Fruit fly (Drosophila melanogaster) whole organism, embryonic: ENCODE measurements around the gene CG8128.
A peak's percentile ranks its signal among the peaks of the same experiment; 100 is the strongest.

Experiments used
- CG11247 ChIP-seq: fragments of 200-800 bp; sonication (Bioruptor generic); IDR thresholded peaks from 2 replicates; pipeline ENCODE4 v1.3.6; 2022; ENCODE audit warnings: missing biosample characterization, missing genetic modification characterization
- CG12219 ChIP-seq: fragments of 200-800 bp; sonication (Bioruptor generic); optimal IDR thresholded peaks from 3 replicates; lab custom pipeline; 2018; ENCODE audit warnings: missing biosample characterization, mild to moderate bottlenecking, missing genetic modification characterization
- CG12299 ChIP-seq: fragments of 200-800 bp; sonication (Bioruptor generic); optimal IDR thresholded peaks from 2 replicates; lab custom pipeline; 2018; ENCODE audit warnings: missing biosample characterization, mild to moderate bottlenecking, missing genetic modification characterization
- CG14860 ChIP-seq: fragments of 200-800 bp; sonication (Bioruptor generic); IDR thresholded peaks from 3 replicates; pipeline ENCODE4 v1.3.6; 2022; ENCODE audit warnings: missing biosample characterization, missing genetic modification characterization; ENCODE audit not compliant: partially characterized antibody
- CG16813 ChIP-seq: fragments of 200-800 bp; sonication (Bioruptor generic); IDR thresholded peaks from 3 replicates; pipeline ENCODE4 v1.3.6; 2022; ENCODE audit warnings: missing biosample characterization, missing genetic modification characterization; ENCODE audit not compliant: partially characterized antibody
- CG17568 ChIP-seq: fragments of 200-800 bp; sonication (Bioruptor generic); optimal IDR thresholded peaks from 2 replicates; lab custom pipeline; 2018; ENCODE audit warnings: missing biosample characterization, mild to moderate bottlenecking, missing genetic modification characterization, moderate library complexity
- CG17829 ChIP-seq: fragments of 200-800 bp; optimal IDR thresholded peaks from 2 replicates; lab custom pipeline; 2019; ENCODE audit warnings: missing biosample characterization, mild to moderate bottlenecking, missing genetic modification characterization, moderate library complexity
- CG1832 ChIP-seq: fragments of 200-800 bp; sonication (Bioruptor generic); optimal IDR thresholded peaks from 2 replicates; lab custom pipeline; 2017; ENCODE audit warnings: missing biosample characterization, mild to moderate bottlenecking, missing genetic modification characterization, inconsistent platforms
- CG2116 ChIP-seq: fragments of 200-800 bp; sonication (Bioruptor generic); optimal IDR thresholded peaks from 3 replicates; lab custom pipeline; 2018; ENCODE audit warnings: missing biosample characterization, mild to moderate bottlenecking, missing genetic modification characterization
- CG2875 ChIP-seq: fragments of 200-800 bp; sonication (Bioruptor generic); optimal IDR thresholded peaks from 2 replicates; lab custom pipeline; 2017; ENCODE audit warnings: missing biosample characterization, mild to moderate bottlenecking, missing genetic modification characterization, missing genetic modification reagents
- CG30403 ChIP-seq: fragments of 200-800 bp; sonication (Bioruptor generic); optimal IDR thresholded peaks from 3 replicates; lab custom pipeline; 2016; ENCODE audit warnings: missing biosample characterization, missing genetic modification characterization
- CG3726 ChIP-seq: fragments of 200-800 bp; sonication (Bioruptor generic); IDR thresholded peaks from 3 replicates; pipeline ENCODE4, ENCODE4 v1.3.6; 2022; ENCODE audit warnings: missing biosample characterization, missing genetic modification characterization
- CG3995 ChIP-seq: fragments of 200-800 bp; sonication (Bioruptor generic); optimal IDR thresholded peaks from 3 replicates; lab custom pipeline; 2016; ENCODE audit warnings: missing biosample characterization, missing genetic modification characterization
- CG43689 ChIP-seq: fragments of 200-800 bp; sonication (Bioruptor generic); IDR thresholded peaks from 2 replicates; pipeline ENCODE4 v1.3.6; 2022; ENCODE audit warnings: missing biosample characterization, missing genetic modification characterization
- CG5953 ChIP-seq: fragments of 200-800 bp; sonication (Bioruptor generic); IDR thresholded peaks from 2 replicates; pipeline ENCODE4 v1.3.6; 2022; ENCODE audit warnings: missing biosample characterization, missing genetic modification characterization
- CG7963 ChIP-seq: fragments of 200-800 bp; sonication (Bioruptor generic); IDR thresholded peaks from 3 replicates; pipeline ENCODE4 v1.3.6; 2022; ENCODE audit warnings: missing biosample characterization, missing genetic modification characterization; ENCODE audit not compliant: partially characterized antibody
- CG9609 ChIP-seq: fragments of 200-800 bp; sonication (Bioruptor generic); optimal IDR thresholded peaks from 3 replicates; lab custom pipeline; 2016; ENCODE audit warnings: missing biosample characterization, missing genetic modification characterization
- Dbx ChIP-seq: fragments of 200-800 bp; sonication (Bioruptor generic); IDR thresholded peaks from 3 replicates; pipeline ENCODE4 v1.3.6; 2022; ENCODE audit warnings: missing biosample characterization, missing genetic modification characterization
- Dll ChIP-seq: fragments of 200-800 bp; sonication (Bioruptor generic); IDR thresholded peaks from 4 replicates; pipeline ENCODE4 v1.3.6; 2022; ENCODE audit warnings: missing biosample characterization, missing genetic modification characterization; ENCODE audit not compliant: partially characterized antibody
- Doc3 ChIP-seq: fragments of 200-800 bp; sonication (Bioruptor generic); IDR thresholded peaks from 3 replicates; pipeline ENCODE4 v1.3.6; 2022; ENCODE audit warnings: missing biosample characterization, missing genetic modification characterization; ENCODE audit not compliant: partially characterized antibody
- Dp ChIP-seq: fragments of 200-800 bp; sonication (Bioruptor generic); optimal IDR thresholded peaks from 2 replicates; lab custom pipeline; 2018; ENCODE audit warnings: missing biosample characterization, mild to moderate bottlenecking, missing genetic modification characterization, moderate library complexity
- Dref ChIP-seq: fragments of 200-800 bp; sonication (Bioruptor generic); IDR thresholded peaks from 2 replicates; pipeline ENCODE4 v1.3.6; 2022; ENCODE audit warnings: missing biosample characterization, missing genetic modification characterization
- HLH4C ChIP-seq: fragments of 200-800 bp; sonication (Bioruptor generic); IDR thresholded peaks from 3 replicates; pipeline ENCODE4 v1.3.6; 2022; ENCODE audit warnings: missing biosample characterization, missing genetic modification characterization; ENCODE audit not compliant: partially characterized antibody
- Hr3 ChIP-seq: fragments of 200-800 bp; sonication (Bioruptor generic); optimal IDR thresholded peaks from 3 replicates; lab custom pipeline; 2016; ENCODE audit warnings: missing biosample characterization, missing genetic modification characterization
- Hsf ChIP-seq: fragments of 200-800 bp; sonication (Bioruptor generic); optimal IDR thresholded peaks from 3 replicates; lab custom pipeline; 2016; ENCODE audit warnings: missing biosample characterization, missing genetic modification characterization
- MBD-R2 ChIP-seq: fragments of 200-800 bp; sonication (Bioruptor generic); IDR thresholded peaks from 2 replicates; pipeline ENCODE4 v1.3.6; 2022; ENCODE audit warnings: missing biosample characterization, missing genetic modification characterization
- Med ChIP-seq: fragments of 200-800 bp; sonication (Bioruptor generic); peaks from one replicate; lab custom pipeline; 2016; ENCODE audit warnings: missing biosample characterization, missing genetic modification characterization, mild to moderate bottlenecking, inconsistent platforms, moderate library complexity
- Myb ChIP-seq: fragments of 200-800 bp; sonication (Bioruptor generic); optimal IDR thresholded peaks from 2 replicates; lab custom pipeline; 2016; ENCODE audit warnings: missing biosample characterization, missing genetic modification characterization
- Opbp ChIP-seq: fragments of 200-800 bp; sonication (Bioruptor generic); IDR thresholded peaks from 3 replicates; pipeline ENCODE4 v1.3.6; 2022; ENCODE audit warnings: missing biosample characterization, missing genetic modification characterization; ENCODE audit not compliant: partially characterized antibody
- PHDP ChIP-seq: fragments of 200-800 bp; sonication (Bioruptor generic); optimal IDR thresholded peaks from 3 replicates; lab custom pipeline; 2018; ENCODE audit warnings: missing biosample characterization, mild to moderate bottlenecking, missing genetic modification characterization, moderate library complexity
- Scr ChIP-seq: fragments of 200-800 bp; sonication (Bioruptor generic); IDR thresholded peaks from 2 replicates; pipeline ENCODE4 v1.3.6; 2022; ENCODE audit warnings: missing biosample characterization, missing genetic modification characterization; ENCODE audit not compliant: partially characterized antibody
- YL-1 ChIP-seq: fragments of 200-800 bp; sonication (Bioruptor generic); optimal IDR thresholded peaks from 3 replicates; lab custom pipeline; 2017; ENCODE audit warnings: missing biosample characterization, mild to moderate bottlenecking, missing genetic modification characterization
- ato ChIP-seq: fragments of 200-800 bp; sonication (Bioruptor generic); IDR thresholded peaks from 2 replicates; pipeline ENCODE4 v1.3.6; 2022; ENCODE audit warnings: missing biosample characterization, missing genetic modification characterization; ENCODE audit not compliant: partially characterized antibody
- bbx ChIP-seq: fragments of 200-800 bp; sonication (Bioruptor generic); IDR thresholded peaks from 2 replicates; pipeline ENCODE4 v1.3.6; 2022; ENCODE audit warnings: missing biosample characterization, missing genetic modification characterization; ENCODE audit not compliant: partially characterized antibody
- crp ChIP-seq, 2 experiments: fragments of 200-800 bp; sonication (Bioruptor generic); optimal IDR thresholded peaks; 2 replicates in 1 of 2; 3 replicates in 1 of 2; lab custom pipeline; 2017; ENCODE audit warnings: missing biosample characterization in 2 of 2, missing genetic modification characterization in 2 of 2, mild to moderate bottlenecking in 1 of 2, moderate library complexity in 1 of 2
- dm ChIP-seq: fragments of 200-800 bp; sonication (Bioruptor generic); optimal IDR thresholded peaks from 3 replicates; lab custom pipeline; 2016; ENCODE audit warnings: missing biosample characterization, missing genetic modification characterization
- gfzf ChIP-seq: fragments of 200-800 bp; sonication (Bioruptor generic); optimal IDR thresholded peaks from 2 replicates; lab custom pipeline; 2016; ENCODE audit warnings: missing biosample characterization, mild to moderate bottlenecking, missing genetic modification characterization, moderate library complexity
- hbn ChIP-seq: fragments of 200-800 bp; sonication (Bioruptor generic); IDR thresholded peaks from 2 replicates; pipeline ENCODE4 v1.3.6; 2022; ENCODE audit warnings: missing biosample characterization, missing genetic modification characterization; ENCODE audit not compliant: partially characterized antibody
- knrl ChIP-seq: fragments of 200-800 bp; sonication (Bioruptor generic); IDR thresholded peaks from 3 replicates; pipeline ENCODE4 v1.3.6; 2022; ENCODE audit warnings: missing biosample characterization, missing genetic modification characterization; ENCODE audit not compliant: partially characterized antibody
- mld ChIP-seq: fragments of 200-800 bp; sonication (Bioruptor generic); IDR thresholded peaks from 3 replicates; pipeline ENCODE4 v1.3.6; 2022; ENCODE audit warnings: missing biosample characterization, missing genetic modification characterization; ENCODE audit not compliant: partially characterized antibody
- nmo ChIP-seq: fragments of 200-800 bp; sonication (Bioruptor generic); optimal IDR thresholded peaks from 2 replicates; lab custom pipeline; 2018; ENCODE audit warnings: missing biosample characterization, mild to moderate bottlenecking, missing genetic modification characterization, moderate library complexity
- ro ChIP-seq: fragments of 200-800 bp; sonication (Bioruptor generic); IDR thresholded peaks from 2 replicates; pipeline ENCODE4 v1.3.6; 2022; ENCODE audit warnings: missing biosample characterization, missing genetic modification characterization
- sna ChIP-seq: fragments of 200-800 bp; sonication (Bioruptor generic); IDR thresholded peaks from 2 replicates; pipeline ENCODE4 v1.3.6; 2022; ENCODE audit warnings: missing biosample characterization, missing genetic modification characterization; ENCODE audit not compliant: partially characterized antibody
- tna ChIP-seq: fragments of 200-800 bp; sonication (Bioruptor generic); IDR thresholded peaks from 2 replicates; pipeline ENCODE4 v1.3.6; 2022; ENCODE audit warnings: missing biosample characterization, missing genetic modification characterization; ENCODE audit not compliant: partially characterized antibody
- wek ChIP-seq: fragments of 200-800 bp; sonication (Bioruptor generic); optimal IDR thresholded peaks from 3 replicates; lab custom pipeline; 2018; ENCODE audit warnings: missing biosample characterization, mild to moderate bottlenecking, missing genetic modification characterization, moderate library complexity
- zf30C ChIP-seq: fragments of 200-800 bp; sonication (Bioruptor generic); optimal IDR thresholded peaks from 3 replicates; lab custom pipeline; 2018; ENCODE audit warnings: missing biosample characterization, mild to moderate bottlenecking, missing genetic modification characterization

Gene CG8128

DNA sequence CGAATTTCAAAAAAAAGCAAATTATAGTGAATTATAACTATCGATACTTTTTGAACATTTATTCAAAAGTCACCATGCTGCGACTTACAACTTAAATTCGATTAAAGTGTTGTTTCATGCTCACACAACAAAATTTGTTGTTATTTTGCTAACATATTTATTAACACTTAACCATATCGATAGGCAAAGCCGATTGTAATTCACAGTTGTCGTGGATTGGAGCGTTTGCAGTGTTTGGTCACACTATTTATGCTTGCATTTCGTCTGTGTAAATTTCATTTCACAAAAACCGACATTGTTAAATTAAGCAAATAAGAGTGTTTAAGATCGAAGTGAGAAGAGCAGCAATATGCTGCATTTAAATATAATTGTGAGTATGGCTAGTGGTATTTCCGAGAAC lies 15.1 kb downstream of the CG8128 start, which contains the start of gene HUWE1 (continued):
- TF ChIP-seq nmo (GFP tag; lab: Kevin White, UChicago) (peak; percentile 68), gfzf (GFP tag; lab: Kevin White, UChicago) (peak; percentile 86)

dm6 chrX:15731968-15732367 lies 34.7 kb downstream of the CG8128 start, which contains the start of gene CG8191:
CG8191 (plus strand) TSS chrX:15732178.
- TF ChIP-seq CG7963 (GFP tag; lab: Robert Waterston, UW), result peak; percentile 61; the same call in 1 of the 3 replicates
- peak; percentile 88 for TF ChIP-seq CG3995 (GFP tag; lab: Kevin White, UChicago)
- no peak for TF ChIP-seq Hsf (GFP tag; lab: Kevin White, UChicago)
- peak; percentile 68 for TF ChIP-seq CG16813 (GFP tag; lab: Robert Waterston, UW)
- TF ChIP-seq Dref, result peak; percentile 82
- peak; percentile 66 for TF ChIP-seq Scr (GFP tag; lab: Robert Waterston, UW)
- no peak for TF ChIP-seq CG11247 (GFP tag; lab: Robert Waterston, UW)
- TF ChIP-seq CG12299 (tag; lab: Kevin White, UChicago), result no peak
- no peak for TF ChIP-seq ro (GFP tag; lab: Robert Waterston, UW)
- peak; percentile 72 for TF ChIP-seq CG2116 (GFP tag; lab: Kevin White, UChicago)
- peak; percentile 38; the same call in 2 of the 3 replicates for TF ChIP-seq CG14860 (GFP tag; lab: Robert Waterston, UW)
- TF ChIP-seq HLH4C (GFP tag; lab: Robert Waterston, UW), result peak; percentile 82
- peak; percentile 74; the same call in 3 of the 4 replicates for TF ChIP-seq Dll (GFP tag; lab: Robert Waterston, UW)
- peak; percentile 6 for TF ChIP-seq CG17829 (tag; lab: Kevin White, UChicago)
- peak; percentile 62 for TF ChIP-seq sna (GFP tag; lab: Robert Waterston, UW)
- TF ChIP-seq CG43689 (GFP tag; lab: Robert Waterston, UW), result no peak
- TF ChIP-seq Med (GFP tag; lab: Kevin White, UChicago), result peak; percentile 44
- TF ChIP-seq Dbx (GFP tag; lab: Robert Waterston, UW), result no peak
- TF ChIP-seq Opbp, result peak; percentile 78; the same call in 2 of the 3 replicates
- no peak for TF ChIP-seq Hr3 (GFP tag; lab: Kevin White, UChicago)
- peak; percentile 84 for TF ChIP-seq tna (GFP tag; lab: Robert Waterston, UW)
- TF ChIP-seq hbn (GFP tag; lab: Robert Waterston, UW), result peak; percentile 69
- TF ChIP-seq CG3726, result no peak
- TF ChIP-seq knrl (GFP tag; lab: Robert Waterston, UW), result peak; percentile 44; the same call in 2 of the 3 replicates
- TF ChIP-seq dm (GFP tag; lab: Kevin White, UChicago), result no peak
- TF ChIP-seq CG12219, result no peak
- TF ChIP-seq bbx (GFP tag; lab: Robert Waterston, UW), result peak; percentile 84
- no peak for TF ChIP-seq CG5953
- TF ChIP-seq mld (GFP tag; lab: Robert Waterston, UW), result peak; percentile 75; the same call in 2 of the 3 replicates
- TF ChIP-seq CG2875 (GFP tag; lab: Kevin White, UChicago), result no peak
- peak in 1 of 2 experiments; percentile 82 for TF ChIP-seq crp (GFP tag; optimal IDR thresholded peaks at IDR 0.05; lab: Kevin White, UChicago)
- TF ChIP-seq ato (GFP tag; lab: Robert Waterston, UW), result peak; percentile 82
- no peak for TF ChIP-seq wek (GFP tag; lab: Kevin White, UChicago)
- peak; percentile 34 for TF ChIP-seq Myb (GFP tag; lab: Kevin White, UChicago)
- TF ChIP-seq MBD-R2 (GFP tag; lab: Robert Waterston, UW), result peak; percentile 70
- TF ChIP-seq PHDP (tag; lab: Kevin White, UChicago), result no peak
- TF ChIP-seq Dp (GFP tag; lab: Kevin White, UChicago), result peak; percentile 85
- TF ChIP-seq YL-1 (GFP tag; lab: Kevin White, UChicago), result peak; percentile 23
- TF ChIP-seq CG1832 (GFP tag; lab: Kevin White, UChicago), result no peak
- peak; percentile 72 for TF ChIP-seq Doc3 (GFP tag; lab: Robert Waterston, UW)
- TF ChIP-seq zf30C, result no peak
- no peak for TF ChIP-seq CG30403
- TF ChIP-seq CG17568 (GFP tag; lab: Kevin White, UChicago), result no peak
- TF ChIP-seq CG9609 (GFP tag; lab: Kevin White, UChicago), result no peak
